Worm (Caenorhabditis elegans) whole organism, early embryonic: ENCODE data around the gene Y39B6A.33.

Experiments
- F13C5.2 ChIP-seq: sonication (generic microtip); optimal IDR thresholded peaks from 2 replicates; lab custom pipeline; 2017; ENCODE audit warnings: mild to moderate bottlenecking, missing genetic modification characterization, inconsistent platforms, missing compliant biosample characterization
- aly-1 ChIP-seq: sonication (generic microtip); optimal IDR thresholded peaks from 2 replicates; lab custom pipeline; 2016; ENCODE audit warnings: missing genetic modification characterization, missing compliant biosample characterization
- ama-1 ChIP-seq: fragments of 150-350 bp; optimal IDR thresholded peaks from 2 replicates; lab custom pipeline; 2014
- ceh-13 ChIP-seq: fragments of 200-800 bp; sonication (Bioruptor generic); optimal IDR thresholded peaks from 2 replicates; lab custom pipeline; 2018; ENCODE audit warnings: mild to moderate bottlenecking, missing genetic modification characterization, missing compliant biosample characterization
- ets-7 ChIP-seq: sonication (generic microtip); optimal IDR thresholded peaks from 2 replicates; lab custom pipeline; 2016; ENCODE audit warnings: missing genotype, missing genetic modification characterization, missing compliant biosample characterization
- flt-1 ChIP-seq: fragments of 200-800 bp; sonication (Bioruptor generic); IDR thresholded peaks from 2 replicates; pipeline ENCODE4 v1.3.6; 2022; ENCODE audit warnings: missing genetic modification characterization, missing compliant biosample characterization
- hmbx-1 ChIP-seq: sonication (generic microtip); optimal IDR thresholded peaks from 2 replicates; lab custom pipeline; 2016; ENCODE audit warnings: mild to moderate bottlenecking, missing genetic modification characterization, missing compliant biosample characterization
- hnd-1 ChIP-seq: sonication (generic microtip); optimal IDR thresholded peaks from 2 replicates; lab custom pipeline; 2016; ENCODE audit warnings: missing genetic modification characterization, missing compliant biosample characterization
- pes-1 ChIP-seq: fragments of 200-800 bp; sonication (Bioruptor generic); IDR thresholded peaks from 2 replicates; pipeline ENCODE4 v1.3.6; 2022; ENCODE audit warnings: missing genetic modification reagents, missing genetic modification characterization, missing compliant biosample characterization
- scrt-1 ChIP-seq: fragments of 200-800 bp; sonication (Bioruptor generic); IDR thresholded peaks from 2 replicates; pipeline ENCODE4 v1.3.6; 2022; ENCODE audit warnings: missing genetic modification characterization, missing compliant biosample characterization
- sea-1 ChIP-seq: fragments of 200-800 bp; sonication (Bioruptor generic); conservative IDR thresholded peaks from 2 replicates; pipeline ENCODE4 v1.3.6; 2022; ENCODE audit warnings: missing genetic modification characterization, missing compliant biosample characterization
- tbx-37 ChIP-seq: fragments of 200-800 bp; sonication (Bioruptor generic); conservative IDR thresholded peaks from 2 replicates; pipeline ENCODE4 v1.3.6; 2022; ENCODE audit warnings: missing genetic modification reagents, missing genetic modification characterization, missing compliant biosample characterization
- tra-4 ChIP-seq: sonication (generic microtip); optimal IDR thresholded peaks from 2 replicates; lab custom pipeline; 2017; ENCODE audit warnings: missing genetic modification characterization, missing compliant biosample characterization

- TF ChIP-seq tra-4 = no peak
- no peak for TF ChIP-seq flt-1 (GFP tag; lab: Robert Waterston, UW)
- no peak for TF ChIP-seq aly-1
- TF ChIP-seq ama-1 = no peak
- no peak for TF ChIP-seq sea-1
- TF ChIP-seq tbx-37 (GFP tag; lab: Robert Waterston, UW) = no peak
- no peak for TF ChIP-seq F13C5.2 (tag; lab: Kevin White, UChicago)
- no peak for TF ChIP-seq scrt-1 (GFP tag; lab: Robert Waterston, UW)
- no peak for TF ChIP-seq pes-1 (GFP tag; lab: Robert Waterston, UW)
- TF ChIP-seq hmbx-1 (tag; lab: Kevin White, UChicago) = no peak
- TF ChIP-seq ets-7 (tag; lab: Kevin White, UChicago) = no peak
- TF ChIP-seq ceh-13 (GFP tag; lab: Kevin White, UChicago) = no peak
- no peak for TF ChIP-seq hnd-1
Measured at ce11 chrV:19044753-19045152, 43.0 kb downstream of the Y39B6A.33 start, which contains the start of gene asp-15.
